Fruit fly (Drosophila melanogaster) whole organism, embryonic: ENCODE measurements around the gene CG1172.

Source experiments
- Abd-B ChIP-seq: fragments of 200-800 bp; sonication (Bioruptor generic); optimal IDR thresholded peaks from 2 replicates; lab custom pipeline; 2018; ENCODE audit warnings: missing biosample characterization, mild to moderate bottlenecking, missing genetic modification characterization, moderate library complexity
- Bdp1 ChIP-seq: fragments of 200-800 bp; sonication (Bioruptor generic); optimal IDR thresholded peaks from 3 replicates; lab custom pipeline; 2016; ENCODE audit warnings: missing biosample characterization, missing genetic modification characterization
- Bteb2 ChIP-seq: fragments of 200-800 bp; sonication (Bioruptor generic); optimal IDR thresholded peaks from 2 replicates; lab custom pipeline; 2016; ENCODE audit warnings: missing biosample characterization, missing genetic modification characterization
- CG10147 ChIP-seq: fragments of 200-800 bp; sonication (Bioruptor generic); optimal IDR thresholded peaks from 2 replicates; lab custom pipeline; 2019; ENCODE audit warnings: missing biosample characterization, mild to moderate bottlenecking, missing genetic modification characterization, moderate library complexity
- CG10274 ChIP-seq: fragments of 200-800 bp; sonication (Bioruptor generic); optimal IDR thresholded peaks from 3 replicates; lab custom pipeline; 2017; ENCODE audit warnings: missing biosample characterization, mild to moderate bottlenecking, missing genetic modification characterization
- CG12155 ChIP-seq: fragments of 200-800 bp; sonication (Bioruptor generic); optimal IDR thresholded peaks from 3 replicates; lab custom pipeline; 2016; ENCODE audit warnings: missing biosample characterization, missing genetic modification characterization
- CG14965 ChIP-seq: fragments of 200-800 bp; sonication (Bioruptor generic); optimal IDR thresholded peaks from 2 replicates; lab custom pipeline; 2016; ENCODE audit warnings: missing biosample characterization, missing genetic modification characterization, borderline replicate concordance
- CG15479 ChIP-seq: fragments of 200-800 bp; sonication (Bioruptor generic); optimal IDR thresholded peaks from 3 replicates; lab custom pipeline; 2019; ENCODE audit warnings: missing biosample characterization, mild to moderate bottlenecking, missing genetic modification characterization, moderate library complexity
- CG1602 ChIP-seq: fragments of 200-800 bp; sonication (Bioruptor generic); optimal IDR thresholded peaks from 3 replicates; lab custom pipeline; 2016; ENCODE audit warnings: missing biosample characterization, missing genetic modification characterization
- CG16779 ChIP-seq: fragments of 200-800 bp; sonication (Bioruptor generic); IDR thresholded peaks from 2 replicates; pipeline ENCODE4 v1.3.6; 2022; ENCODE audit warnings: missing biosample characterization, missing genetic modification characterization
- CG17802 ChIP-seq: fragments of 200-800 bp; sonication (Bioruptor generic); optimal IDR thresholded peaks from 2 replicates; lab custom pipeline; 2018; ENCODE audit warnings: missing biosample characterization, mild to moderate bottlenecking, missing genetic modification characterization, moderate library complexity
- CG31365 ChIP-seq: fragments of 200-800 bp; sonication (Bioruptor generic); optimal IDR thresholded peaks from 2 replicates; lab custom pipeline; 2018; ENCODE audit warnings: missing biosample characterization, mild to moderate bottlenecking, missing genetic modification characterization
- CG3163 ChIP-seq: fragments of 200-800 bp; sonication (Bioruptor generic); optimal IDR thresholded peaks from 3 replicates; lab custom pipeline; 2016; ENCODE audit warnings: missing biosample characterization, missing genetic modification characterization
- CG32772 ChIP-seq: fragments of 200-800 bp; sonication (Bioruptor generic); IDR thresholded peaks from 2 replicates; pipeline ENCODE4 v1.3.6; 2022; ENCODE audit warnings: missing biosample characterization, missing genetic modification characterization
- CG34376 ChIP-seq: fragments of 200-800 bp; sonication (Bioruptor generic); optimal IDR thresholded peaks from 2 replicates; lab custom pipeline; 2018; ENCODE audit warnings: missing biosample characterization, mild to moderate bottlenecking, missing genetic modification characterization
- CG3726 ChIP-seq: fragments of 200-800 bp; sonication (Bioruptor generic); IDR thresholded peaks from 3 replicates; pipeline ENCODE4, ENCODE4 v1.3.6; 2022; ENCODE audit warnings: missing biosample characterization, missing genetic modification characterization
- CG4282 ChIP-seq: fragments of 200-800 bp; sonication (Bioruptor generic); optimal IDR thresholded peaks from 2 replicates; lab custom pipeline; 2016; ENCODE audit warnings: missing biosample characterization, missing genetic modification characterization
- CG4360 ChIP-seq: fragments of 200-800 bp; sonication (Bioruptor generic); IDR thresholded peaks from 2 replicates; pipeline ENCODE4 v1.3.6; 2022; ENCODE audit warnings: missing biosample characterization, missing genetic modification characterization
- CG6175 ChIP-seq: fragments of 200-800 bp; sonication (Bioruptor generic); IDR thresholded peaks from 3 replicates; pipeline ENCODE4 v1.3.6; 2022; ENCODE audit warnings: missing biosample characterization, missing genetic modification characterization
- CG8478 ChIP-seq: fragments of >200 bp; optimal IDR thresholded peaks from 2 replicates; lab custom pipeline; 2018
- CG8765 ChIP-seq: fragments of 200-800 bp; sonication (Bioruptor generic); IDR thresholded peaks from 2 replicates; pipeline ENCODE4 v1.3.6; 2022; ENCODE audit warnings: missing biosample characterization, missing genetic modification characterization
- CG8924 ChIP-seq: fragments of 200-800 bp; optimal IDR thresholded peaks from 3 replicates; lab custom pipeline; 2019; ENCODE audit warnings: missing biosample characterization, mild to moderate bottlenecking, missing genetic modification characterization, moderate library complexity
- CG9797 ChIP-seq: fragments of 200-800 bp; sonication (Bioruptor generic); optimal IDR thresholded peaks from 3 replicates; lab custom pipeline; 2018; ENCODE audit warnings: missing biosample characterization, mild to moderate bottlenecking, missing genetic modification characterization
- D ChIP-seq, 2 experiments: fragments of 200-800 bp in 1 of 2; fragments of >200 bp in 1 of 2; sonication (Bioruptor generic) in 1 of 2; optimal IDR thresholded peaks; 2 replicates in 1 of 2; 3 replicates in 1 of 2; lab custom pipeline; 2017; ENCODE audit warnings: mild to moderate bottlenecking in 1 of 2, missing biosample characterization in 1 of 2, missing genetic modification characterization in 1 of 2, missing genetic modification reagents in 1 of 2
- Dbx ChIP-seq: fragments of 200-800 bp; sonication (Bioruptor generic); IDR thresholded peaks from 3 replicates; pipeline ENCODE4 v1.3.6; 2022; ENCODE audit warnings: missing biosample characterization, missing genetic modification characterization
- Fer3 ChIP-seq: fragments of 200-800 bp; sonication (Bioruptor generic); optimal IDR thresholded peaks from 2 replicates; lab custom pipeline; 2018; ENCODE audit warnings: missing biosample characterization, mild to moderate bottlenecking, missing genetic modification characterization, moderate library complexity
- Hr51 ChIP-seq, 2 experiments: fragments of 200-800 bp; sonication (Bioruptor generic); optimal IDR thresholded peaks; 2 replicates in 1 of 2; 3 replicates in 1 of 2; lab custom pipeline; 2016 to 2018; ENCODE audit warnings: missing biosample characterization in 2 of 2, missing genetic modification characterization in 2 of 2, mild to moderate bottlenecking in 1 of 2, moderate library complexity in 1 of 2
- Hr78 ChIP-seq, 2 experiments: fragments of 200-800 bp in 1 of 2; fragments of >200 bp in 1 of 2; sonication (Bioruptor generic) in 1 of 2; optimal IDR thresholded peaks; 2 replicates each; lab custom pipeline; 2017 to 2019; ENCODE audit warnings: missing biosample characterization in 2 of 2, missing genetic modification characterization in 2 of 2, mild to moderate bottlenecking in 1 of 2, moderate library complexity in 1 of 2
- Med ChIP-seq: fragments of 200-800 bp; sonication (Bioruptor generic); peaks from one replicate; lab custom pipeline; 2016; ENCODE audit warnings: missing biosample characterization, missing genetic modification characterization, mild to moderate bottlenecking, inconsistent platforms, moderate library complexity
- Nf-YC ChIP-seq: fragments of 200-800 bp; optimal IDR thresholded peaks from 3 replicates; lab custom pipeline; 2019; ENCODE audit warnings: missing biosample characterization, mild to moderate bottlenecking, missing genetic modification characterization, moderate library complexity
- Oaz ChIP-seq: fragments of 200-800 bp; sonication (Bioruptor generic); IDR thresholded peaks from 2 replicates; pipeline ENCODE4 v1.3.6; 2022; ENCODE audit warnings: missing biosample characterization, missing genetic modification characterization
- Sox100B ChIP-seq: fragments of 200-800 bp; sonication (Bioruptor generic); optimal IDR thresholded peaks from 3 replicates; lab custom pipeline; 2018; ENCODE audit warnings: missing biosample characterization, mild to moderate bottlenecking, missing genetic modification characterization
- YL-1 ChIP-seq: fragments of 200-800 bp; sonication (Bioruptor generic); optimal IDR thresholded peaks from 3 replicates; lab custom pipeline; 2017; ENCODE audit warnings: missing biosample characterization, mild to moderate bottlenecking, missing genetic modification characterization
- aop ChIP-seq: fragments of 200-800 bp; sonication (Bioruptor generic); IDR thresholded peaks from 2 replicates; pipeline ENCODE4 v1.3.6; 2022; ENCODE audit warnings: missing biosample characterization, missing genetic modification characterization
- ato ChIP-seq: fragments of 200-800 bp; sonication (Bioruptor generic); IDR thresholded peaks from 2 replicates; pipeline ENCODE4 v1.3.6; 2022; ENCODE audit warnings: missing biosample characterization, missing genetic modification characterization; ENCODE audit not compliant: partially characterized antibody
- cas ChIP-seq: fragments of 200-800 bp; sonication (Bioruptor generic); IDR thresholded peaks from 2 replicates; pipeline ENCODE4 v1.3.6; 2022; ENCODE audit warnings: missing biosample characterization, missing genetic modification characterization
- cato ChIP-seq: fragments of 200-800 bp; sonication (Bioruptor generic); optimal IDR thresholded peaks from 2 replicates; lab custom pipeline; 2016; ENCODE audit warnings: missing biosample characterization, missing genetic modification characterization, borderline replicate concordance
- crol ChIP-seq: fragments of 200-800 bp; sonication (Bioruptor generic); IDR thresholded peaks from 2 replicates; pipeline ENCODE4 v1.3.6; 2022; ENCODE audit warnings: missing biosample characterization, missing genetic modification characterization
- ems ChIP-seq: fragments of 200-800 bp; sonication (Bioruptor generic); optimal IDR thresholded peaks from 3 replicates; lab custom pipeline; 2016; ENCODE audit warnings: missing biosample characterization, missing genetic modification characterization
- en ChIP-seq: fragments of 200-800 bp; sonication (Bioruptor generic); optimal IDR thresholded peaks from 2 replicates; lab custom pipeline; 2016; ENCODE audit warnings: missing biosample characterization, missing genetic modification characterization
- fu2 ChIP-seq: fragments of 200-800 bp; sonication (Bioruptor generic); optimal IDR thresholded peaks from 2 replicates; lab custom pipeline; 2016; ENCODE audit warnings: missing biosample characterization, missing genetic modification characterization
- hbn ChIP-seq: fragments of 200-800 bp; sonication (Bioruptor generic); IDR thresholded peaks from 2 replicates; pipeline ENCODE4 v1.3.6; 2022; ENCODE audit warnings: missing biosample characterization, missing genetic modification characterization; ENCODE audit not compliant: partially characterized antibody
- insv ChIP-seq, 2 experiments: fragments of 200-800 bp; sonication (Bioruptor generic); optimal IDR thresholded peaks; 3 replicates each; lab custom pipeline; 2016 to 2018; ENCODE audit warnings: missing biosample characterization in 2 of 2, missing genetic modification characterization in 2 of 2
- mam ChIP-seq: fragments of 200-800 bp; sonication (Bioruptor generic); optimal IDR thresholded peaks from 3 replicates; lab custom pipeline; 2016; ENCODE audit warnings: missing biosample characterization, missing genetic modification characterization
- otp ChIP-seq: fragments of 200-800 bp; sonication (Bioruptor generic); IDR thresholded peaks from 3 replicates; pipeline ENCODE4, ENCODE4 v1.3.6; 2022; ENCODE audit warnings: missing biosample characterization, missing genetic modification characterization
- ro ChIP-seq: fragments of 200-800 bp; sonication (Bioruptor generic); IDR thresholded peaks from 2 replicates; pipeline ENCODE4 v1.3.6; 2022; ENCODE audit warnings: missing biosample characterization, missing genetic modification characterization
- run ChIP-seq: fragments of 200-800 bp; sonication (Bioruptor generic); optimal IDR thresholded peaks from 3 replicates; lab custom pipeline; 2018; ENCODE audit warnings: missing biosample characterization, mild to moderate bottlenecking, missing genetic modification characterization
- sc ChIP-seq, 3 experiments: fragments of >200 bp in 2 of 3; fragments of 200-800 bp in 1 of 3; sonication (Bioruptor generic) in 1 of 3; optimal IDR thresholded peaks; 2 replicates in 2 of 3; 3 replicates in 1 of 3; lab custom pipeline; 2017; ENCODE audit warnings: mild to moderate bottlenecking in 1 of 3, missing biosample characterization in 1 of 3, missing genetic modification characterization in 1 of 3, missing genetic modification reagents in 1 of 3
- sim ChIP-seq: fragments of 200-800 bp; sonication (Bioruptor generic); IDR thresholded peaks from 2 replicates; pipeline ENCODE4 v1.3.6; 2022; ENCODE audit warnings: missing biosample characterization, missing genetic modification characterization
- ttk ChIP-seq: fragments of 200-800 bp; sonication (Bioruptor generic); IDR thresholded peaks from 2 replicates; pipeline ENCODE4 v2.1.2; 2022; ENCODE audit warnings: missing biosample characterization, missing genetic modification characterization
- wdn ChIP-seq: fragments of 200-800 bp; sonication (Bioruptor generic); IDR thresholded peaks from 2 replicates; pipeline ENCODE4 v1.3.6; 2022; ENCODE audit warnings: missing biosample characterization, missing genetic modification characterization

The CG1172 gene

DNA sequence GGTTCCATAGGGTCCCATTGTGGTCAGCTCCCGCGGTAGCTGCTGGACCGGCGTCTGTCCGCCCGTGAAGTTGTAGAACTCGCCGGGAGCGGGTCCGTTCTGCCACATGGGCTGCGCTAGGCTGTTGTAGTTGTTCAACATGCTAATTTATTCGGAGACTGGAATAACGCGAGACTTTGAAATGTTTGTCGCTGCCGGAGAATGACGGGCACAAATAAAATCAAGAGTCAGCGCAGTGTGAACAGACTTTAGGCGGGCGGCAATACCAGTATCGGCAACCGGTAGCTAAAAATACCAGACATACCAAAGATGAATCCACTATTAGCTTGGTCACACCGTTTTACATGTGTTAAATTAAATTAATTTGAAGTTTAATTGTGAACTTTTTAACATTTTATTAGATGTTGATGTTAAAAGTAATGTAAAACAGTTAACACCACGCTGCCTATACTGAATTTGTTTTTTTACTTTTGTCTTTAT, 35.7 kb upstream of the CG1172 start, which contains the start of gene Prosbeta7 (continued):
- TF ChIP-seq Hr78 (GFP tag; optimal IDR thresholded peaks at IDR 0.05; lab: Kevin White, UChicago) (no peak), CG4360 (no peak), CG16779 (no peak), CG8765 (no peak), Bteb2 (GFP tag; lab: Kevin White, UChicago) (no peak), CG15479 (GFP tag; lab: Kevin White, UChicago) (no peak), CG10147 (GFP tag; lab: Kevin White, UChicago) (no peak), crol (GFP tag; lab: Robert Waterston, UW) (no peak), Sox100B (GFP tag; lab: Kevin White, UChicago) (no peak), CG8478 (lab: Kevin White, UChicago) (no peak), CG17802 (tag; lab: Kevin White, UChicago) (no peak), wdn (GFP tag; lab: Robert Waterston, UW) (no peak), aop (no peak), Fer3 (tag; lab: Kevin White, UChicago) (no peak), CG8924 (tag; lab: Kevin White, UChicago) (no peak), YL-1 (peak; percentile 39), CG9797 (GFP tag; lab: Kevin White, UChicago) (peak; percentile 90), CG12155 (GFP tag; lab: Kevin White, UChicago) (no peak), ro (GFP tag; lab: Robert Waterston, UW) (no peak), CG3163 (no peak), CG1602 (GFP tag; lab: Kevin White, UChicago) (no peak), Hr51 (GFP tag; optimal IDR thresholded peaks at IDR 0.05; lab: Kevin White, UChicago) (peak; percentile 1 to 86), D (optimal IDR thresholded peaks at IDR 0.05; lab: Kevin White, UChicago) (no peak), D (GFP tag; optimal IDR thresholded peaks at IDR 0.05; lab: Kevin White, UChicago) (no peak), CG14965 (GFP tag; lab: Kevin White, UChicago) (no peak), run (tag; lab: Kevin White, UChicago) (no peak), CG34376 (no peak), fu2 (no peak), Med (GFP tag; lab: Kevin White, UChicago) (peak; percentile 39), Dbx (GFP tag; lab: Robert Waterston, UW) (no peak), CG6175 (GFP tag; lab: Robert Waterston, UW) (no peak), cato (GFP tag; lab: Kevin White, UChicago) (no peak), insv (GFP tag; optimal IDR thresholded peaks at IDR 0.05; lab: Kevin White, UChicago) (no peak), hbn (GFP tag; lab: Robert Waterston, UW) (peak; percentile 76), Nf-YC (tag; lab: Kevin White, UChicago) (peak; percentile 65), mam (no peak), CG32772 (GFP tag; lab: Robert Waterston, UW) (no peak), ems (no peak), ttk (GFP tag; lab: Robert Waterston, UW) (no peak), CG10274 (GFP tag; lab: Kevin White, UChicago) (no peak), Abd-B (GFP tag; lab: Kevin White, UChicago) (no peak), sim (GFP tag; lab: Robert Waterston, UW) (no peak), Oaz (no peak), en (GFP tag; lab: Kevin White, UChicago) (no peak), otp (GFP tag; lab: Robert Waterston, UW) (no peak), sc (optimal IDR thresholded peaks at IDR 0.05; lab: Kevin White, UChicago) (no peak), sc (GFP tag; optimal IDR thresholded peaks at IDR 0.05; lab: Kevin White, UChicago) (no peak), ato (GFP tag; lab: Robert Waterston, UW) (peak; percentile 81), Bdp1 (GFP tag; lab: Kevin White, UChicago) (no peak), CG4282 (GFP tag; lab: Kevin White, UChicago) (no peak), cas (GFP tag; lab: Robert Waterston, UW) (no peak), CG31365 (tag; lab: Kevin White, UChicago) (no peak), CG3726 (GFP tag; lab: Robert Waterston, UW) (no peak)
